Worm (Caenorhabditis elegans) whole organism, L4/young adult: ENCODE data around the gene Y51H7C.9.

Experiments used
- dao-5 ChIP-seq: sonication (generic microtip); optimal IDR thresholded peaks from 2 replicates; lab custom pipeline; 2016; ENCODE audit warnings: missing genotype, missing genetic modification characterization, moderate library complexity, missing compliant biosample characterization
- him-1 ChIP-seq: sonication (generic microtip); optimal IDR thresholded peaks from 2 replicates; lab custom pipeline; 2016; ENCODE audit warnings: missing genotype, missing genetic modification reagents, missing genetic modification characterization, missing compliant biosample characterization

ce11 chrII:1362423-1362822 lies 48.8 kb downstream of the Y51H7C.9 start:
- no peak for TF ChIP-seq dao-5 (tag; lab: Kevin White, UChicago)
- no peak for TF ChIP-seq him-1 (tag; lab: Kevin White, UChicago)
